Fruit fly (Drosophila melanogaster): ENCODE measurements around the gene CG10600.
A peak's percentile ranks its signal among the peaks of the same experiment; 100 is the strongest.

Gene CG10600

dm6 chr2L:18864093-18864492 is 24.6 kb upstream of the CG10600 start (continued):
- TF ChIP-seq nerfin-2 (GFP tag; IDR thresholded peaks at IDR 0.05; ENCODE audit: partially characterized antibody) (no peak), ro (GFP tag; IDR thresholded peaks at IDR 0.05) (0 out of 2 replicates have a peak, but pooled peaks have one; percentile 15), CG14860 (GFP tag; IDR thresholded peaks at IDR 0.05; ENCODE audit: partially characterized antibody) (no peak), Lpt (GFP tag; optimal IDR thresholded peaks at IDR 0.05) (no peak), Dp (GFP tag; optimal IDR thresholded peaks at IDR 0.05) (no peak), grau (tag; optimal IDR thresholded peaks at IDR 0.05) (no peak), CG9437 (GFP tag; optimal IDR thresholded peaks at IDR 0.05) (no peak), Six4 (GFP tag; optimal IDR thresholded peaks at IDR 0.05) (no peak), CG17829 (tag; optimal IDR thresholded peaks at IDR 0.05) (no peak), CG30020 (tag; optimal IDR thresholded peaks at IDR 0.05) (no peak), bcd (GFP tag; optimal IDR thresholded peaks at IDR 0.05) (peak; percentile 22), wek (GFP tag; optimal IDR thresholded peaks at IDR 0.05) (peak; percentile 14), oc (tag; optimal IDR thresholded peaks at IDR 0.05) (no peak), Usf (GFP tag; optimal IDR thresholded peaks at IDR 0.05) (no peak), CG1603 (tag; optimal IDR thresholded peaks at IDR 0.05) (peak; percentile 28), Nf-YC (tag; optimal IDR thresholded peaks at IDR 0.05) (no peak), CG9609 (GFP tag; optimal IDR thresholded peaks at IDR 0.05) (no peak), Antp (GFP tag; optimal IDR thresholded peaks at IDR 0.05) (no peak), CG6765 (GFP tag; optimal IDR thresholded peaks at IDR 0.05) (no peak), slp2 (GFP tag; optimal IDR thresholded peaks at IDR 0.05) (no peak), Blimp-1 (GFP tag; optimal IDR thresholded peaks at IDR 0.05) (no peak), luna (GFP tag; optimal IDR thresholded peaks at IDR 0.05) (no peak), CG17385 (GFP tag; optimal IDR thresholded peaks at IDR 0.05) (no peak), amos (GFP tag; IDR thresholded peaks at IDR 0.05; ENCODE audit: partially characterized antibody) (no peak), pan (optimal IDR thresholded peaks at IDR 0.05) (no peak), pan (GFP tag; optimal IDR thresholded peaks at IDR 0.05 in 1 of 2, IDR thresholded peaks at IDR 0.05 in 1 of 2) (no peak), CG3838 (GFP tag; optimal IDR thresholded peaks at IDR 0.05) (no peak), CG12769 (tag; optimal IDR thresholded peaks at IDR 0.05) (peak; percentile 39), CG17802 (tag; optimal IDR thresholded peaks at IDR 0.05) (no peak), fd102C (GFP tag; optimal IDR thresholded peaks at IDR 0.05) (no peak), Awh (GFP tag; IDR thresholded peaks at IDR 0.05) (no peak), CG4328 (GFP tag; optimal IDR thresholded peaks at IDR 0.05) (no peak), Hey (tag; optimal IDR thresholded peaks at IDR 0.05) (no peak), CG1602 (GFP tag; optimal IDR thresholded peaks at IDR 0.05) (no peak), chinmo (GFP tag; IDR thresholded peaks at IDR 0.05; ENCODE audit: partially characterized antibody) (no peak), schlank (tag; optimal IDR thresholded peaks at IDR 0.05) (peak; percentile 30), CG8944 (GFP tag; optimal IDR thresholded peaks at IDR 0.05) (no peak), Side (GFP tag; optimal IDR thresholded peaks at IDR 0.05) (no peak), tgo (GFP tag; IDR thresholded peaks at IDR 0.05) (no peak), CG3847 (GFP tag; IDR thresholded peaks at IDR 0.05) (no peak), HLHmδ (GFP tag; optimal IDR thresholded peaks at IDR 0.05) (no peak), cwo (GFP tag; optimal IDR thresholded peaks at IDR 0.05) (no peak), CG43689 (GFP tag; IDR thresholded peaks at IDR 0.05) (0 out of 2 replicates have a peak, but pooled peaks have one; percentile 38), CG17328 (GFP tag; IDR thresholded peaks at IDR 0.05) (no peak), Rx (GFP tag; IDR thresholded peaks at IDR 0.05) (no peak), CkIIα-i1 (GFP tag; IDR thresholded peaks at IDR 0.05) (no peak), Lhr (GFP tag; optimal IDR thresholded peaks at IDR 0.05) (no peak), CG14710 (tag; optimal IDR thresholded peaks at IDR 0.05) (no peak), CG2678 (tag; optimal IDR thresholded peaks at IDR 0.05) (peak; percentile 17), Scr (GFP tag; IDR thresholded peaks at IDR 0.05; ENCODE audit: partially characterized antibody) (no peak), slbo (GFP tag; IDR thresholded peaks at IDR 0.05) (peak; percentile 33; the same call in 1 of the 2 replicates)

Data from whole organism, embryonic.